Worm (Caenorhabditis elegans) whole organism, young adult: ENCODE results near the gene str-246.
A peak's percentile ranks its signal among the peaks of the same experiment; 100 is the strongest.

Source experiments
- B0019.2 ChIP-seq: fragments of 200-800 bp; sonication (Bioruptor generic); conservative IDR thresholded peaks from 2 replicates; pipeline ENCODE4 v1.3.6; 2022; ENCODE audit warnings: missing genetic modification reagents, missing genetic modification characterization, missing compliant biosample characterization
- B0035.1 ChIP-seq: sonication (generic microtip); optimal IDR thresholded peaks from 2 replicates; lab custom pipeline; 2016; ENCODE audit warnings: missing genetic modification characterization, mild to moderate bottlenecking, missing compliant biosample characterization, missing genotype, missing genetic modification reagents
- B0336.3 ChIP-seq: fragments of 200-800 bp; sonication (Bioruptor generic); IDR thresholded peaks from 2 replicates; pipeline ENCODE4 v1.3.6; 2022; ENCODE audit warnings: missing genetic modification characterization, missing compliant biosample characterization
- C06A6.2 ChIP-seq: fragments of 200-800 bp; sonication (Bioruptor generic); conservative IDR thresholded peaks from 2 replicates; pipeline ENCODE4 v1.3.6; 2022; ENCODE audit warnings: missing genetic modification characterization, missing compliant biosample characterization
- F10E7.11 ChIP-seq: sonication (generic microtip); optimal IDR thresholded peaks from 2 replicates; lab custom pipeline; 2017; ENCODE audit warnings: mild to moderate bottlenecking, missing genetic modification characterization, moderate library complexity, missing compliant biosample characterization
- F23B12.7 ChIP-seq: sonication (generic microtip); optimal IDR thresholded peaks from 2 replicates; lab custom pipeline; 2017; ENCODE audit warnings: missing genetic modification characterization, mild to moderate bottlenecking, missing compliant biosample characterization, antibody characterized with exemption, moderate library complexity; ENCODE audit not compliant: insufficient read depth
- F33H1.4 ChIP-seq: fragments of 200-800 bp; sonication (Bioruptor generic); IDR thresholded peaks from 2 replicates; pipeline ENCODE4 v1.3.6; 2022; ENCODE audit warnings: missing genetic modification reagents, missing genetic modification characterization, missing compliant biosample characterization
- F37B4.10 ChIP-seq: fragments of 200-800 bp; sonication (Bioruptor generic); IDR thresholded peaks from 2 replicates; pipeline ENCODE4 v1.3.6; 2022; ENCODE audit warnings: missing genetic modification characterization, missing compliant biosample characterization
- F52B5.7 ChIP-seq: sonication (generic microtip); optimal IDR thresholded peaks from 2 replicates; lab custom pipeline; 2016; ENCODE audit warnings: mild to moderate bottlenecking, missing genetic modification characterization, missing compliant biosample characterization
- K12H6.12 ChIP-seq: fragments of 200-800 bp; sonication (Bioruptor generic); optimal IDR thresholded peaks from 2 replicates; lab custom pipeline; 2018; ENCODE audit warnings: mild to moderate bottlenecking, missing genetic modification characterization, missing compliant biosample characterization
- Y53G8AR.9 ChIP-seq: fragments of 200-800 bp; sonication (Bioruptor generic); conservative IDR thresholded peaks from 2 replicates; pipeline ENCODE4 v1.3.6; 2022; ENCODE audit warnings: missing genetic modification reagents, missing genetic modification characterization, missing compliant biosample characterization
- Y56A3A.18 ChIP-seq: fragments of 200-800 bp; sonication (Bioruptor generic); IDR thresholded peaks from 2 replicates; pipeline ENCODE4 v1.3.6; 2022; ENCODE audit warnings: missing genetic modification reagents, missing genetic modification characterization, missing compliant biosample characterization
- Y95B8A.8 ChIP-seq: fragments of 200-800 bp; sonication (Bioruptor generic); IDR thresholded peaks from 2 replicates; pipeline ENCODE4 v1.3.6; 2022; ENCODE audit warnings: missing genetic modification reagents, missing genetic modification characterization, missing compliant biosample characterization
- ZK185.1 ChIP-seq: sonication (generic microtip); optimal IDR thresholded peaks from 2 replicates; lab custom pipeline; 2016; ENCODE audit warnings: mild to moderate bottlenecking, missing genetic modification characterization, missing compliant biosample characterization; ENCODE audit not compliant: poor library complexity, severe bottlenecking
- akir-1 ChIP-seq: fragments of 200-800 bp; sonication (Bioruptor generic); optimal IDR thresholded peaks from 2 replicates; lab custom pipeline; 2018; ENCODE audit warnings: mild to moderate bottlenecking, missing genetic modification characterization, moderate library complexity, missing compliant biosample characterization
- aptf-2 ChIP-seq: fragments of 200-800 bp; sonication (Bioruptor generic); conservative IDR thresholded peaks from 2 replicates; pipeline ENCODE4 v1.3.6; 2022; ENCODE audit warnings: missing genetic modification reagents, missing genetic modification characterization, missing compliant biosample characterization
- aptf-3 ChIP-seq: fragments of 200-800 bp; sonication (Bioruptor generic); IDR thresholded peaks from 2 replicates; pipeline ENCODE4 v1.3.6; 2022; ENCODE audit warnings: missing genetic modification characterization, missing compliant biosample characterization
- attf-6 ChIP-seq: fragments of 200-800 bp; sonication (Bioruptor generic); IDR thresholded peaks from 2 replicates; pipeline ENCODE4 v1.3.6; 2022; ENCODE audit warnings: missing genetic modification reagents, missing genetic modification characterization, missing compliant biosample characterization
- bed-1 ChIP-seq: fragments of 200-800 bp; sonication (Bioruptor generic); IDR thresholded peaks from 2 replicates; pipeline ENCODE4 v1.3.6; 2022; ENCODE audit warnings: missing genetic modification reagents, missing genetic modification characterization, missing compliant biosample characterization
- ceh-100 ChIP-seq: fragments of 200-800 bp; sonication (Bioruptor generic); IDR thresholded peaks from 2 replicates; pipeline ENCODE4 v1.3.6; 2022; ENCODE audit warnings: missing genetic modification reagents, missing genetic modification characterization, missing compliant biosample characterization
- ceh-79 ChIP-seq: sonication (generic microtip); optimal IDR thresholded peaks from 2 replicates; lab custom pipeline; 2017; ENCODE audit warnings: mild to moderate bottlenecking, missing genetic modification characterization, missing compliant biosample characterization
- chd-7 ChIP-seq: sonication (generic microtip); optimal IDR thresholded peaks from 2 replicates; lab custom pipeline; 2016; ENCODE audit warnings: mild to moderate bottlenecking, missing genetic modification characterization, moderate library complexity, missing compliant biosample characterization
- die-1 ChIP-seq: sonication (generic microtip); optimal IDR thresholded peaks from 2 replicates; lab custom pipeline; 2016; ENCODE audit warnings: missing genotype, mild to moderate bottlenecking, missing genetic modification characterization, missing compliant biosample characterization
- dox-1 ChIP-seq: fragments of 200-800 bp; sonication (Bioruptor generic); IDR thresholded peaks from 2 replicates; pipeline ENCODE4 v1.3.6; 2022; ENCODE audit warnings: missing genetic modification reagents, missing genetic modification characterization, missing compliant biosample characterization
- dpff-1 ChIP-seq: sonication (generic microtip); optimal IDR thresholded peaks from 2 replicates; lab custom pipeline; 2017; ENCODE audit warnings: mild to moderate bottlenecking, missing genetic modification characterization, missing compliant biosample characterization
- egl-44 ChIP-seq: fragments of 200-800 bp; sonication (Bioruptor generic); IDR thresholded peaks from 2 replicates; pipeline ENCODE4 v1.3.6; 2022; ENCODE audit warnings: missing genetic modification reagents, missing genetic modification characterization, missing compliant biosample characterization
- ets-4 ChIP-seq: fragments of 200-800 bp; sonication (Bioruptor generic); optimal IDR thresholded peaks from 2 replicates; lab custom pipeline; 2018; ENCODE audit warnings: mild to moderate bottlenecking, missing genetic modification characterization, missing compliant biosample characterization
- gei-17 ChIP-seq: fragments of 200-800 bp; sonication (Bioruptor generic); optimal IDR thresholded peaks from 2 replicates; lab custom pipeline; 2018; ENCODE audit warnings: mild to moderate bottlenecking, missing genetic modification characterization, missing compliant biosample characterization
- him-1 ChIP-seq: sonication (generic microtip); optimal IDR thresholded peaks from 2 replicates; lab custom pipeline; 2016; ENCODE audit warnings: missing genotype, missing genetic modification reagents, missing genetic modification characterization, missing compliant biosample characterization
- hmg-1.2 ChIP-seq: fragments of 200-800 bp; sonication (Bioruptor generic); IDR thresholded peaks from 2 replicates; pipeline ENCODE4 v1.3.6; 2022; ENCODE audit warnings: missing genetic modification reagents, missing genetic modification characterization, missing compliant biosample characterization
- hmg-20 ChIP-seq: fragments of 200-800 bp; sonication (Bioruptor generic); IDR thresholded peaks from 2 replicates; pipeline ENCODE4 v1.3.6; 2022; ENCODE audit warnings: missing genetic modification reagents, missing genetic modification characterization, missing compliant biosample characterization
- hsf-1 ChIP-seq: fragments of 200-800 bp; sonication (Bioruptor generic); IDR thresholded peaks from 2 replicates; pipeline ENCODE4 v1.3.6; 2022; ENCODE audit warnings: missing genetic modification reagents, missing genetic modification characterization, missing compliant biosample characterization
- let-526 ChIP-seq: fragments of 200-800 bp; sonication (Bioruptor generic); IDR thresholded peaks from 2 replicates; pipeline ENCODE4 v1.3.6; 2022; ENCODE audit warnings: missing genetic modification reagents, missing genetic modification characterization, missing compliant biosample characterization
- lin-35 ChIP-seq, 3 experiments: fragments of 150-350 bp in 2 of 3; sonication (generic microtip) in 1 of 3; optimal IDR thresholded peaks; 2 replicates each; lab custom pipeline; 2014 to 2018; ENCODE audit warnings: missing biosample characterization in 3 of 3, missing genetic modification characterization in 3 of 3, missing genetic modification reagents in 3 of 3
- lir-1 ChIP-seq: fragments of 200-800 bp; sonication (Bioruptor generic); conservative IDR thresholded peaks from 2 replicates; pipeline ENCODE4 v1.3.6; 2022; ENCODE audit warnings: missing genetic modification reagents, missing genetic modification characterization, missing compliant biosample characterization
- madf-10 ChIP-seq: sonication (generic microtip); optimal IDR thresholded peaks from 2 replicates; lab custom pipeline; 2016; ENCODE audit warnings: mild to moderate bottlenecking, missing genetic modification characterization, missing compliant biosample characterization
- nfya-2 ChIP-seq: fragments of 200-800 bp; sonication (Bioruptor generic); IDR thresholded peaks from 2 replicates; pipeline ENCODE4 v1.3.6; 2022; ENCODE audit warnings: missing genetic modification reagents, missing genetic modification characterization, missing compliant biosample characterization
- nfyb-1 ChIP-seq: fragments of 200-800 bp; sonication (Bioruptor generic); IDR thresholded peaks from 2 replicates; pipeline ENCODE4 v1.3.6; 2022; ENCODE audit warnings: missing genetic modification reagents, missing genetic modification characterization, missing compliant biosample characterization
- nhr-120 ChIP-seq: fragments of 200-800 bp; sonication (Bioruptor generic); IDR thresholded peaks from 2 replicates; pipeline ENCODE4 v1.3.6; 2022; ENCODE audit warnings: missing genetic modification characterization, missing compliant biosample characterization
- nhr-90 ChIP-seq: sonication (generic microtip); optimal IDR thresholded peaks from 2 replicates; lab custom pipeline; 2016; ENCODE audit warnings: missing genotype, mild to moderate bottlenecking, missing genetic modification characterization, missing compliant biosample characterization
- repo-1 ChIP-seq: sonication (generic microtip); optimal IDR thresholded peaks from 2 replicates; lab custom pipeline; 2017; ENCODE audit warnings: mild to moderate bottlenecking, missing genetic modification characterization, missing compliant biosample characterization
- rpc-1 ChIP-seq, 2 experiments: fragments of 150-350 bp in 1 of 2; sonication (generic microtip) in 1 of 2; optimal IDR thresholded peaks; 2 replicates each; lab custom pipeline; 2014 to 2018; ENCODE audit warnings: missing biosample characterization in 1 of 2, missing genetic modification characterization in 1 of 2, missing genetic modification reagents in 1 of 2, missing genotype in 1 of 2
- tbp1 ChIP-seq: fragments of 200-800 bp; sonication (Bioruptor generic); optimal IDR thresholded peaks from 2 replicates; lab custom pipeline; 2018; ENCODE audit warnings: mild to moderate bottlenecking, missing genetic modification characterization, missing compliant biosample characterization
- tlf-1 ChIP-seq: fragments of 200-800 bp; sonication (Bioruptor generic); optimal IDR thresholded peaks from 2 replicates; lab custom pipeline; 2018; ENCODE audit warnings: mild to moderate bottlenecking, missing genetic modification characterization, missing compliant biosample characterization
- ztf-25 ChIP-seq: fragments of 200-800 bp; sonication (Bioruptor generic); IDR thresholded peaks from 2 replicates; pipeline ENCODE4 v1.3.6; 2022; ENCODE audit warnings: missing genetic modification reagents, missing genetic modification characterization, missing compliant biosample characterization
- ztf-3 ChIP-seq: fragments of 200-800 bp; sonication (Bioruptor generic); optimal IDR thresholded peaks from 2 replicates; lab custom pipeline; 2018; ENCODE audit warnings: mild to moderate bottlenecking, missing genetic modification characterization, missing compliant biosample characterization
- ztf-6 ChIP-seq: fragments of 200-800 bp; sonication (Bioruptor generic); IDR thresholded peaks from 2 replicates; pipeline ENCODE4 v1.3.6; 2022; ENCODE audit warnings: missing genetic modification reagents, missing genetic modification characterization, missing compliant biosample characterization

str-246 gene

ce11 chrIII:11090112-11090648 is 12.7 kb downstream of the str-246 start (continued):
- peak; percentile 67; the same call in 1 of the 2 replicates for TF ChIP-seq lir-1 (GFP tag; lab: Robert Waterston, UW)
- TF ChIP-seq B0035.1 (tag; lab: Kevin White, UChicago) = no peak
- TF ChIP-seq gei-17 (GFP tag; lab: Kevin White, UChicago) = peak; percentile 51
- peak; percentile 93 for TF ChIP-seq hmg-1.2
- TF ChIP-seq nhr-120 (GFP tag; lab: Robert Waterston, UW) = no peak
- TF ChIP-seq F23B12.7 (tag; lab: Kevin White, UChicago) = peak; percentile 46
- peak; percentile 78 for TF ChIP-seq tbp1 (GFP tag; lab: Kevin White, UChicago)
- TF ChIP-seq F33H1.4 (GFP tag; lab: Robert Waterston, UW) = peak; percentile 65
- no peak for TF ChIP-seq madf-10
- TF ChIP-seq him-1 = peak; percentile 59
- TF ChIP-seq attf-6 (GFP tag; lab: Robert Waterston, UW) = peak; percentile 96
- 0 out of 2 replicates have a peak, but pooled peaks have one; percentile 12 for TF ChIP-seq F37B4.10 (GFP tag; lab: Robert Waterston, UW)
- peak; percentile 79 for TF ChIP-seq chd-7
- TF ChIP-seq die-1 (tag; lab: Kevin White, UChicago) = peak; percentile 43
- peak; percentile 68; the same call in 1 of the 2 replicates for TF ChIP-seq ztf-25 (GFP tag; lab: Robert Waterston, UW)
- TF ChIP-seq nfyb-1 (GFP tag; lab: Robert Waterston, UW) = peak; percentile 68
- TF ChIP-seq ZK185.1 (tag; lab: Kevin White, UChicago) = peak; percentile 36
- peak; percentile 38; the same call in 1 of the 2 replicates for TF ChIP-seq C06A6.2 (GFP tag; lab: Robert Waterston, UW)
- TF ChIP-seq ztf-3 = peak; percentile 1
- TF ChIP-seq dox-1 (GFP tag; lab: Robert Waterston, UW) = peak; percentile 61
- TF ChIP-seq B0336.3 (GFP tag; lab: Robert Waterston, UW) = peak; percentile 64; the same call in 1 of the 2 replicates
- peak; percentile 52 for TF ChIP-seq hsf-1 (GFP tag; lab: Robert Waterston, UW)
- no peak for TF ChIP-seq rpc-1 (optimal IDR thresholded peaks at IDR 0.05; lab: Kevin White, UChicago)
- no peak for TF ChIP-seq rpc-1 (tag; optimal IDR thresholded peaks at IDR 0.05; lab: Kevin White, UChicago)
- 0 out of 2 replicates have a peak, but pooled peaks have one; percentile 47 for TF ChIP-seq hmg-20 (GFP tag; lab: Robert Waterston, UW)
- TF ChIP-seq akir-1 = no peak
- TF ChIP-seq Y56A3A.18 (GFP tag; lab: Robert Waterston, UW) = peak; percentile 57; the same call in 1 of the 2 replicates
- TF ChIP-seq aptf-3 (GFP tag; lab: Robert Waterston, UW) = 0 out of 2 replicates have a peak, but pooled peaks have one; percentile 41
- TF ChIP-seq aptf-2 (GFP tag; lab: Robert Waterston, UW) = 0 out of 2 replicates have a peak, but pooled peaks have one; percentile 34
- TF ChIP-seq let-526 = no peak
- TF ChIP-seq bed-1 = no peak
- TF ChIP-seq ceh-100 (GFP tag; lab: Robert Waterston, UW) = peak; percentile 90
- TF ChIP-seq F52B5.7 = peak; percentile 82
- TF ChIP-seq nfya-2 (GFP tag; lab: Robert Waterston, UW) = 0 out of 2 replicates have a peak, but pooled peaks have one; percentile 4
- 0 out of 2 replicates have a peak, but pooled peaks have one; percentile 45 for TF ChIP-seq egl-44 (GFP tag; lab: Robert Waterston, UW)
- TF ChIP-seq ztf-6 (GFP tag; lab: Robert Waterston, UW) = no peak
- peak; percentile 62 for TF ChIP-seq tlf-1 (GFP tag; lab: Kevin White, UChicago)
- no peak for TF ChIP-seq ceh-79 (tag; lab: Kevin White, UChicago)
- peak; percentile 75 for TF ChIP-seq repo-1 (tag; lab: Kevin White, UChicago)
- TF ChIP-seq B0019.2 = no peak
- TF ChIP-seq ets-4 = no peak
- TF ChIP-seq K12H6.12 (tag; lab: Kevin White, UChicago) = no peak
- peak; percentile 31 for TF ChIP-seq dpff-1 (tag; lab: Kevin White, UChicago)
- peak; percentile 29 for TF ChIP-seq F10E7.11
- peak in 1 of 3 experiments; percentile 30 for TF ChIP-seq lin-35 (GFP tag; optimal IDR thresholded peaks at IDR 0.05; lab: Kevin White, UChicago)
- TF ChIP-seq Y53G8AR.9 (GFP tag; lab: Robert Waterston, UW) = peak; percentile 54; the same call in 1 of the 2 replicates
- TF ChIP-seq Y95B8A.8 (GFP tag; lab: Robert Waterston, UW) = peak; percentile 69; the same call in 1 of the 2 replicates
- no peak for TF ChIP-seq nhr-90 (tag; lab: Kevin White, UChicago)
